Worm (Caenorhabditis elegans): ENCODE measurements around the gene lab-2.

DNA sequence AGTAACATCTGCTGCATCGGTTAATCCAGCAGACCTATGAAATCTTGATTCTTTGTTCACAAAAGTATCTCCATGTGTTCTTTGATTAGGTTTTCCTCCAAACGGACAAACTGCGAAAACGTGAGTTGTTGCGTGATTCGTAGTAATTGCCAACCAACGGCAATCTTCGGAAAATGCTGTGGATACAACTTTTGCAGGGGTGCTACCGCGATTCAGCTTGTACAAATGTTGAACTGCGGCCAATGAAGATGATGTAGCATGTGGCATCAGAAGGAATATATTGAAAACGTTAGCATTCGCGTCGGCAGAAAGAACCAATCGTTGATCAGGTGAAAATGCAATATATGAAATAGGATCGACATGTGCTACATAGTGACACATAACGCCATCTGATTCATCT, 2.3 kb upstream of the lab-2 start:
- TF ChIP-seq ceh-40 (GFP tag; IDR thresholded peaks at IDR 0.05) (no peak), madf-10 (tag; optimal IDR thresholded peaks at IDR 0.05) (no peak), pha-4 (tag; optimal IDR thresholded peaks at IDR 0.05) (no peak), ets-4 (GFP tag; optimal IDR thresholded peaks at IDR 0.05) (no peak), F33H1.4 (GFP tag; IDR thresholded peaks at IDR 0.05) (no peak), unc-130 (GFP tag; optimal IDR thresholded peaks at IDR 0.05) (no peak), F57A8.1 (GFP tag; optimal IDR thresholded peaks at IDR 0.05) (no peak), unc-62 (GFP tag; optimal IDR thresholded peaks at IDR 0.05) (no peak), snpc-4 (GFP tag; optimal IDR thresholded peaks at IDR 0.05) (no peak), snpc-4 (tag; optimal IDR thresholded peaks at IDR 0.05) (no peak), ztf-25 (GFP tag; IDR thresholded peaks at IDR 0.05) (no peak)
